Fruit fly (Drosophila melanogaster) S2 (cell line): ENCODE measurements around the gene PolI.

ENCODE experiments used
- CG8478 ChIP-seq: fragments of >200 bp; optimal IDR thresholded peaks from 2 replicates; lab custom pipeline; 2018
- CTCF ChIP-seq, 2 experiments: fragments of >200 bp; optimal IDR thresholded peaks; 2 replicates each; lab custom pipeline; 2018

dm6 chr3R:8269740-8270139, 36.4 kb downstream of the PolI start, which contains the start of gene CG9630:
- TF ChIP-seq CG8478 (lab: Kevin White, UChicago) = no peak
- TF ChIP-seq CTCF (optimal IDR thresholded peaks at IDR 0.05; lab: Kevin White, UChicago) = peak; percentile 38 to 55
